Worm (Caenorhabditis elegans): ENCODE measurements around the gene Y105C5A.26.
A peak's percentile ranks its signal among the peaks of the same experiment; 100 is the strongest.

Y105C5A.26 gene

DNA sequence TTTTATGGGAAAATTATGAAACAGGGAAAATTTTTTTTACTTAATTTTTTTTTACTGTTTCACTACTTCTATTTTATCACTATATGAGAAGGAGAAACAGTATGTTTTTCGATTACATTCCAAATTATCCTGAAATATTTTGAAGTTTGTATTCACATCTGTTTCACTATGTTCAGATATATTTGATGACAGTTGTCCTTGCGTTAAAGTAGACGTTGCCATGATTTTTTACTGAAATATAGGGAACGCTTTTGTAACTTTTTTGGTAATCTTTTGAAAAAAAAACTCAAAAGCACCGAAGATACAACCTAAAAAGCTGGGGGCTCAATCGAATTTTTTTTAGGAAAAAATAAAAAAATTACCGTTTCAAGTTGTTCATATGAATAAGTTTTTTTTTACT lies 20.1 kb upstream of the Y105C5A.26 start:
- peak; percentile 58; the same call in 1 of the 2 replicates for TF ChIP-seq snpc-1.2 (GFP tag; IDR thresholded peaks at IDR 0.05)
- TF ChIP-seq ceh-44 (GFP tag; IDR thresholded peaks at IDR 0.05) = no peak
- peak; percentile 64 for TF ChIP-seq aha-1 (tag)

DNA sequence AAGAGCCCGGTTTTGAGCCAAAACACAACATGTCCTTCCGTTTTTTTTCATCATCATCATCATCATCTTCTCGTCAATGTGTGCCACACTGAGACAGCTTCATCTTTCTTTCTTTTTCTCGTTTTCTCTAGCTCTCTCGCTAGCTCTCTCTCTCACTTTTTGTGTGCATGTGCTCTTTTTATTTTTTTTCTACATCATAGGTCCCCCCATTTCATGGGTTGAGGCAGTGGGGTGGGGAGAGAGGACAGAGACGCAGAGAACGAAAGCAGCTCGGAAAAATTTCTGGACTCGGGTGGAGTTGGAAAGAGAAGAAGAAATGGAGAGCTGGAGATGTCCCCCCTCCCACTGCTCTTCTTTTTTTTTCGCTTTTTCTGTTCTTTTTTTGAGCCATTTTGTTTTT lies 15.4 kb upstream of the Y105C5A.26 start:
- TF ChIP-seq F10B5.3 (tag; optimal IDR thresholded peaks at IDR 0.05) (no peak), unc-130 (GFP tag; optimal IDR thresholded peaks at IDR 0.05) (no peak), unc-62 (GFP tag; optimal IDR thresholded peaks at IDR 0.05 in 1 of 2) (peak in 1 of 2 experiments; percentile 59), unc-62 (tag; optimal IDR thresholded peaks at IDR 0.05) (no peak), ztf-11 (tag; optimal IDR thresholded peaks at IDR 0.05) (no peak), unc-39 (tag; optimal IDR thresholded peaks at IDR 0.05) (no peak), nhr-41 (GFP tag; IDR thresholded peaks at IDR 0.05) (no peak), nhr-11 (tag; optimal IDR thresholded peaks at IDR 0.05) (peak; percentile 83), set-16 (GFP tag; IDR thresholded peaks at IDR 0.05) (peak; percentile 68), nhr-237 (tag; optimal IDR thresholded peaks at IDR 0.05) (no peak), snpc-1.2 (GFP tag; IDR thresholded peaks at IDR 0.05) (no peak), F49E8.2 (tag; optimal IDR thresholded peaks at IDR 0.05; ENCODE audit: borderline replicate concordance) (no peak), dmd-8 (GFP tag; IDR thresholded peaks at IDR 0.05) (no peak), hlh-30 (tag; optimal IDR thresholded peaks at IDR 0.05; ENCODE audit: insufficient read depth) (peak; percentile 89), zip-11 (GFP tag; IDR thresholded peaks at IDR 0.05) (no peak), ceh-62 (tag; optimal IDR thresholded peaks at IDR 0.05) (no peak), Y48G9A.11 (GFP tag; IDR thresholded peaks at IDR 0.05) (no peak), dmd-9 (GFP tag; IDR thresholded peaks at IDR 0.05) (no peak), tra-1 (GFP tag; IDR thresholded peaks at IDR 0.05) (0 out of 2 replicates have a peak, but pooled peaks have one; percentile 23), spr-1 (tag; optimal IDR thresholded peaks at IDR 0.05) (no peak), egl-27 (tag; optimal IDR thresholded peaks at IDR 0.05) (no peak), attf-4 (tag; optimal IDR thresholded peaks at IDR 0.05) (no peak), nhr-6 (tag; optimal IDR thresholded peaks at IDR 0.05) (no peak), fos-1 (tag; optimal IDR thresholded peaks at IDR 0.05) (no peak), ctbp-1 (GFP tag; IDR thresholded peaks at IDR 0.05) (peak; percentile 82; the same call in 1 of the 2 replicates), aly-2 (tag; optimal IDR thresholded peaks at IDR 0.05) (no peak), spr-3 (GFP tag; optimal IDR thresholded peaks at IDR 0.05) (no peak), sdz-12 (GFP tag; optimal IDR thresholded peaks at IDR 0.05) (no peak), dve-1 (tag; optimal IDR thresholded peaks at IDR 0.05; ENCODE audit: insufficient read depth) (peak; percentile 20), snpc-4 (tag; optimal IDR thresholded peaks at IDR 0.05) (no peak), tag-97 (GFP tag; IDR thresholded peaks at IDR 0.05) (no peak), lir-3 (tag; optimal IDR thresholded peaks at IDR 0.05) (no peak), rbr-2 (tag; optimal IDR thresholded peaks at IDR 0.05) (peak; percentile 82), lsy-2 (tag; optimal IDR thresholded peaks at IDR 0.05) (peak; percentile 9 to 73), daf-16 (GFP tag; optimal IDR thresholded peaks at IDR 0.05) (peak in 1 of 2 experiments; percentile 8), daf-16 (tag; optimal IDR thresholded peaks at IDR 0.05) (no peak), lin-13 (GFP tag; optimal IDR thresholded peaks at IDR 0.05) (no peak), nhr-10 (tag; optimal IDR thresholded peaks at IDR 0.05) (no peak), nhr-48 (tag; optimal IDR thresholded peaks at IDR 0.05) (no peak), mep-1 (tag; optimal IDR thresholded peaks at IDR 0.05) (peak; percentile 85), T20F7.1 (GFP tag; optimal IDR thresholded peaks at IDR 0.05) (no peak), lin-15B (tag; optimal IDR thresholded peaks at IDR 0.05) (no peak), ztf-7 (tag; optimal IDR thresholded peaks at IDR 0.05) (no peak), aha-1 (tag) (peak; percentile 92), madf-5 (GFP tag; IDR thresholded peaks at IDR 0.05) (no peak), daf-12 (tag; optimal IDR thresholded peaks at IDR 0.05) (no peak), daf-8 (GFP tag; IDR thresholded peaks at IDR 0.05) (no peak), R02D3.7 (tag; optimal IDR thresholded peaks at IDR 0.05) (no peak), hif-1 (tag; optimal IDR thresholded peaks at IDR 0.05) (peak in 1 of 2 experiments; percentile 68), nhr-42 (GFP tag; IDR thresholded peaks at IDR 0.05) (no peak), daf-19 (GFP tag; conservative IDR thresholded peaks at IDR 0.05) (no peak)

All from whole organism, L4 larva.